Fruit fly (Drosophila melanogaster): ENCODE results near the gene CG12003.
A peak's percentile ranks its signal among the peaks of the same experiment; 100 is the strongest.

CG12003 gene

DNA sequence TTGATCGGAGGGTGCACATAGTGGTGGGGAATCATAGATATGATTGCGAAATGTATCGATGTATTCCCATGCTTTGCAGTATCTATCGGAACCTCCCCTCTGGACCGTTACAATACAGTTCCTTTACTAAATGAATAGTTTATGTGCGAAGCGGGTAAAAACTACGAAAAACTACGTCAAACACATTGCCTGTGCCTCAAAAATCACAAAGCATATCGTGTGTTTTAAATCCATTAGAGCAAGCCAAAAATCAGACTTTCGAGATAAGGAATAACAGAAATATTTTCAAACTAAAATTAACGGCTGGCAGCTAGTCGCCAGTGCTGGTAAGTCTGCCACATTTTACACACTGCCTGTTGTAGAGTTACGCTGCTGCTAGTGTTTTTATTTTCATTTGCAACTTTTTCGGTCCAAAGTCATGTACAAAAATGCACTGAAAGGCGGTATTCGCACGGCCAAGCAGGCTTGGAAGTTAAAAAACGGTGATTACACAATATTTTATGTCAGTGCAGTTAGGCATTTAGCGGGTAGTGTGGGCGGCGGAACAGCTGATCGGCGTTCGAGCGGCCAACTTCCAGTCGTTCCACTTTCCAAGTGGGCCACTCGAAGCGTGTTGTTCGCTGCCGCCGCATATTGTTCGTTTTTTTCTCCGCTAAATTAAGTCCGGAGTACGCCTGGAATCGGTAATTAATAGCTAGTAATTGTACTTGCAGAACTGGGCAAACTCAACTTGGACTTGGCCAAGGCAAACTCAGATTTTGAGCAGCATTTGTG lies 47.7 kb upstream of the CG12003 start (continued):
- TF ChIP-seq CG18476 (GFP tag; optimal IDR thresholded peaks at IDR 0.05) (peak; percentile 52), CG12071 (GFP tag; optimal IDR thresholded peaks at IDR 0.05) (peak; percentile 15), BtbVII (GFP tag; optimal IDR thresholded peaks at IDR 0.05) (no peak), amos (GFP tag; IDR thresholded peaks at IDR 0.05; ENCODE audit: partially characterized antibody) (peak; percentile 83), CG14710 (tag; optimal IDR thresholded peaks at IDR 0.05) (peak; percentile 71), Meics (GFP tag; optimal IDR thresholded peaks at IDR 0.05) (no peak), CG17912 (GFP tag; optimal IDR thresholded peaks at IDR 0.05) (no peak), lab (GFP tag; optimal IDR thresholded peaks at IDR 0.05) (peak; percentile 61), CG2889 (GFP tag; IDR thresholded peaks at IDR 0.05) (peak; percentile 43; the same call in 1 of the 3 replicates), CG6813 (GFP tag; optimal IDR thresholded peaks at IDR 0.05) (no peak), Dp (GFP tag; optimal IDR thresholded peaks at IDR 0.05) (peak; percentile 51), croc (GFP tag; conservative IDR thresholded peaks at IDR 0.05) (no peak), nau (GFP tag; optimal IDR thresholded peaks at IDR 0.05) (no peak), CG1792 (GFP tag; optimal IDR thresholded peaks at IDR 0.05) (no peak), Doc3 (GFP tag; IDR thresholded peaks at IDR 0.05; ENCODE audit: partially characterized antibody) (peak; percentile 70), grn (GFP tag; optimal IDR thresholded peaks at IDR 0.05) (peak; percentile 46), CG14050 (GFP tag; IDR thresholded peaks at IDR 0.05) (no peak), CG31224 (GFP tag; IDR thresholded peaks at IDR 0.05) (no peak; the same call in 1 of the 2 replicates), dpn (GFP tag; optimal IDR thresholded peaks at IDR 0.05) (peak; percentile 76 to 85), Pdp1 (GFP tag; optimal IDR thresholded peaks at IDR 0.05) (peak; percentile 69 to 88), yki (optimal IDR thresholded peaks at IDR 0.05) (no peak), Nf-YA (GFP tag; IDR thresholded peaks at IDR 0.05) (no peak), gem (tag; optimal IDR thresholded peaks at IDR 0.05) (no peak), corto (GFP tag; optimal IDR thresholded peaks at IDR 0.05) (peak; percentile 42), HLH54F (GFP tag; optimal IDR thresholded peaks at IDR 0.05) (peak; percentile 73), CG3847 (GFP tag; IDR thresholded peaks at IDR 0.05) (peak; percentile 41), Ada2b (GFP tag; IDR thresholded peaks at IDR 0.05) (peak; percentile 55), CG6254 (GFP tag; optimal IDR thresholded peaks at IDR 0.05) (no peak), CG34224 (GFP tag; IDR thresholded peaks at IDR 0.05; ENCODE audit: partially characterized antibody) (peak; percentile 48), Fer1 (GFP tag; optimal IDR thresholded peaks at IDR 0.05) (no peak), Xbp1 (GFP tag; optimal IDR thresholded peaks at IDR 0.05) (peak; percentile 74), CG3281 (GFP tag; optimal IDR thresholded peaks at IDR 0.05) (no peak), Dad (GFP tag; optimal IDR thresholded peaks at IDR 0.05) (peak; percentile 70), CG10565 (GFP tag; optimal IDR thresholded peaks at IDR 0.05) (no peak), Hr51 (GFP tag; optimal IDR thresholded peaks at IDR 0.05) (peak in 1 of 2 experiments; percentile 67), CG4328 (GFP tag; optimal IDR thresholded peaks at IDR 0.05) (no peak), CG17385 (GFP tag; optimal IDR thresholded peaks at IDR 0.05) (peak; percentile 48), slbo (GFP tag; IDR thresholded peaks at IDR 0.05) (peak; percentile 80), sim (GFP tag; IDR thresholded peaks at IDR 0.05) (no peak), sisA (GFP tag; IDR thresholded peaks at IDR 0.05) (peak; percentile 71), CG2120 (GFP tag; optimal IDR thresholded peaks at IDR 0.05) (peak; percentile 77), ERR (GFP tag; optimal IDR thresholded peaks at IDR 0.05) (peak; percentile 43), zfh2 (GFP tag; optimal IDR thresholded peaks at IDR 0.05) (peak; percentile 79), CG4282 (GFP tag; optimal IDR thresholded peaks at IDR 0.05) (peak; percentile 42), CG2712 (tag; optimal IDR thresholded peaks at IDR 0.05) (peak; percentile 31), CG18764 (GFP tag; optimal IDR thresholded peaks at IDR 0.05) (no peak), Awh (GFP tag; IDR thresholded peaks at IDR 0.05) (0 out of 2 replicates have a peak, but pooled peaks have one; percentile 43), cas (GFP tag; IDR thresholded peaks at IDR 0.05) (no peak), YL-1 (GFP tag; optimal IDR thresholded peaks at IDR 0.05) (peak; percentile 43)

Measured in whole organism, embryonic.